Worm (Caenorhabditis elegans) whole organism, L2 larva: Measurements from ENCODE around the gene acr-2.

Source experiments
- F13H6.1 ChIP-seq: sonication (generic microtip); optimal IDR thresholded peaks from 2 replicates; lab custom pipeline; 2016; ENCODE audit warnings: missing genetic modification characterization, missing compliant biosample characterization
- ZK546.5 ChIP-seq: sonication (generic microtip); optimal IDR thresholded peaks from 2 replicates; lab custom pipeline; 2017; ENCODE audit warnings: missing biosample characterization, missing genetic modification characterization
- alr-1 ChIP-seq: fragments of 150-350 bp; optimal IDR thresholded peaks from 2 replicates; lab custom pipeline; 2014; ENCODE audit warnings: missing biosample characterization, missing genetic modification characterization
- ama-1 ChIP-seq: fragments of 150-350 bp; optimal IDR thresholded peaks from 2 replicates; lab custom pipeline; 2018; ENCODE audit warnings: inconsistent platforms
- ceh-16 ChIP-seq: fragments of 150-350 bp; optimal IDR thresholded peaks from 2 replicates; lab custom pipeline; 2014; ENCODE audit warnings: missing biosample characterization, missing genetic modification characterization
- crh-2 ChIP-seq: sonication (generic microtip); optimal IDR thresholded peaks from 2 replicates; lab custom pipeline; 2017; ENCODE audit warnings: missing biosample characterization, missing genetic modification characterization
- dmd-4 ChIP-seq: sonication (generic microtip); optimal IDR thresholded peaks from 2 replicates; lab custom pipeline; 2017; ENCODE audit warnings: missing biosample characterization, missing genetic modification characterization
- egl-27 ChIP-seq: sonication (generic microtip); optimal IDR thresholded peaks from 3 replicates; lab custom pipeline; 2017; ENCODE audit warnings: missing biosample characterization, missing genetic modification reagents, missing genetic modification characterization
- elt-1 ChIP-seq: fragments of 150-350 bp; optimal IDR thresholded peaks from 2 replicates; lab custom pipeline; 2014; ENCODE audit warnings: missing biosample characterization, missing genetic modification characterization
- elt-3 ChIP-seq: sonication (generic microtip); optimal IDR thresholded peaks from 2 replicates; lab custom pipeline; 2017; ENCODE audit warnings: missing biosample characterization, missing genetic modification characterization
- fos-1 ChIP-seq: fragments of 150-350 bp; optimal IDR thresholded peaks from 2 replicates; lab custom pipeline; 2014; ENCODE audit warnings: missing biosample characterization, missing genetic modification characterization
- lin-11 ChIP-seq: fragments of 150-350 bp; sonication (generic microtip); optimal IDR thresholded peaks from 2 replicates; lab custom pipeline; 2014; ENCODE audit warnings: missing biosample characterization, missing genetic modification characterization, inconsistent platforms, mixed read lengths
- lsy-2 ChIP-seq, 2 experiments: fragments of 150-350 bp in 1 of 2; sonication (generic microtip) in 1 of 2; optimal IDR thresholded peaks; 2 replicates each; lab custom pipeline; 2014 to 2017; ENCODE audit warnings: missing biosample characterization in 2 of 2, missing genetic modification characterization in 2 of 2
- mab-5 ChIP-seq: fragments of 150-350 bp; optimal IDR thresholded peaks from 2 replicates; lab custom pipeline; 2014; ENCODE audit warnings: missing biosample characterization, missing genetic modification characterization
- nhr-10 ChIP-seq: sonication (generic microtip); optimal IDR thresholded peaks from 2 replicates; lab custom pipeline; 2017; ENCODE audit warnings: missing biosample characterization, missing genetic modification characterization
- nhr-129 ChIP-seq: fragments of 150-350 bp; optimal IDR thresholded peaks from 2 replicates; lab custom pipeline; 2014; ENCODE audit warnings: missing biosample characterization, missing genetic modification characterization
- nhr-21 ChIP-seq: fragments of 150-350 bp; optimal IDR thresholded peaks from 2 replicates; lab custom pipeline; 2014; ENCODE audit warnings: missing biosample characterization, missing genetic modification characterization
- nhr-23 ChIP-seq: fragments of 150-350 bp; optimal IDR thresholded peaks from 2 replicates; lab custom pipeline; 2014; ENCODE audit warnings: missing biosample characterization, missing genetic modification reagents, missing genetic modification characterization
- nhr-237 ChIP-seq: fragments of 150-350 bp; optimal IDR thresholded peaks from 2 replicates; lab custom pipeline; 2014; ENCODE audit warnings: missing biosample characterization, missing genetic modification characterization
- nhr-6 ChIP-seq: fragments of 150-350 bp; optimal IDR thresholded peaks from 2 replicates; lab custom pipeline; 2014; ENCODE audit warnings: missing biosample characterization, missing genetic modification characterization
- nhr-77 ChIP-seq: fragments of 150-350 bp; optimal IDR thresholded peaks from 2 replicates; lab custom pipeline; 2014; ENCODE audit warnings: missing biosample characterization, missing genetic modification characterization
- peb-1 ChIP-seq: fragments of 150-350 bp; optimal IDR thresholded peaks from 2 replicates; lab custom pipeline; 2014; ENCODE audit warnings: missing biosample characterization, missing genetic modification characterization
- sem-4 ChIP-seq: fragments of 150-350 bp; optimal IDR thresholded peaks from 2 replicates; lab custom pipeline; 2014; ENCODE audit warnings: missing biosample characterization, missing genetic modification reagents, missing genetic modification characterization
- skn-1 ChIP-seq: sonication (generic microtip); optimal IDR thresholded peaks from 2 replicates; lab custom pipeline; 2017; ENCODE audit warnings: missing biosample characterization, missing genetic modification characterization
- sma-3 ChIP-seq: sonication (generic microtip); optimal IDR thresholded peaks from 2 replicates; lab custom pipeline; 2016; ENCODE audit warnings: missing genetic modification reagents, missing genetic modification characterization, missing compliant biosample characterization
- sma-9 ChIP-seq, 2 experiments: fragments of 150-350 bp in 1 of 2; sonication (generic microtip) in 1 of 2; optimal IDR thresholded peaks; 2 replicates each; lab custom pipeline; 2014 to 2016; ENCODE audit warnings: missing genetic modification characterization in 2 of 2, mild to moderate bottlenecking in 1 of 2, missing biosample characterization in 1 of 2, missing compliant biosample characterization in 1 of 2, missing genetic modification reagents in 1 of 2, moderate library complexity in 1 of 2
- snpc-4 ChIP-seq: fragments of 150-350 bp; optimal IDR thresholded peaks from 2 replicates; lab custom pipeline; 2014; ENCODE audit warnings: missing biosample characterization, missing genetic modification characterization
- unc-39 ChIP-seq: fragments of 150-350 bp; optimal IDR thresholded peaks from 2 replicates; lab custom pipeline; 2014; ENCODE audit warnings: missing biosample characterization, missing genetic modification characterization
- unc-55 ChIP-seq: fragments of 150-350 bp; sonication (generic microtip); optimal IDR thresholded peaks from 3 replicates; lab custom pipeline; 2014; ENCODE audit warnings: missing biosample characterization, missing genetic modification reagents, missing genetic modification characterization
- unc-62 ChIP-seq: fragments of 150-350 bp; optimal IDR thresholded peaks from 2 replicates; lab custom pipeline; 2014; ENCODE audit warnings: missing biosample characterization, missing genetic modification reagents, missing genetic modification characterization
- ztf-1 ChIP-seq: fragments of 200-800 bp; sonication (Bioruptor generic); conservative IDR thresholded peaks from 2 replicates; pipeline ENCODE4 v1.3.6; 2022; ENCODE audit warnings: missing genetic modification characterization, missing compliant biosample characterization
- ztf-11 ChIP-seq: sonication (generic microtip); optimal IDR thresholded peaks from 2 replicates; lab custom pipeline; 2017; ENCODE audit warnings: missing biosample characterization, missing genetic modification characterization

Gene acr-2

DNA sequence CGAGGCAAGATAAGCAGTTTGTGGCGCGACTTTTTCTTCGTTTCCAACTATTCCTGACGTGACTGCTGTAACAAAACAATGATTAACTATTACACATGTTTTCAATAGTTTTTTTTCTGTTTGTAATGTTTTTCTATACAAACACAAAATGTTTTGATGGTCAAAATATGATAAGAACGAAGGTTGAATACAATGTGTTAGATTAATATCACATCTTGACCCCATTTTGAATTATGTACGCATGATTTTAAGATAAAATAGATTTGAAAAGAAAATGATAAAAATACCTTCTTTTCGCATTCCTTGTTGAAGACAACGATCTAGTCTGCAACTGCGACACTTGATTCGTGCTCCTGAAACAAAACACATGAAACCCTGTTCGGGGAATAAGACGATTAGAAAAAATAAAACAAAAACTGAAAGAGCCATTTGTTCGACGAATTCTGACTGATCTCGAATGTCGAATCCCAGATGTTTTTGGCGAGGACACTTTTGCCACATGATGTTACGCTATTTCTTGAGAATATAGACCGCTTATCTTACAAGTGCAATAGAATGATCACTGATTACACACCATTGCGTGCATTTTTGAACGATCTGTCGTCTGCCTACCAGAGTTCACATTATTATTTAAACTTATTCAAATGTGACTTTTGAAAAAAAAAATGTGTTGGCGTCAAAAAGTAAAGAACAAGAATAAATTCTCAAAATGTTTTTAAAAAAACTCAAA is 37.1 kb upstream of the acr-2 start:
- peak; percentile 42 for TF ChIP-seq crh-2 (tag; lab: Kevin White, UChicago)
- no peak for TF ChIP-seq nhr-10
- no peak for TF ChIP-seq F13H6.1 (tag; lab: Kevin White, UChicago)
- TF ChIP-seq sma-9 (GFP tag; optimal IDR thresholded peaks at IDR 0.05; lab: Kevin White, UChicago), result peak; percentile 54
- no peak for TF ChIP-seq sma-9 (tag; optimal IDR thresholded peaks at IDR 0.05; lab: Kevin White, UChicago)
- TF ChIP-seq fos-1 (tag; lab: Kevin White, UChicago), result peak; percentile 33
- TF ChIP-seq snpc-4 (tag; lab: Kevin White, UChicago), result no peak
- no peak for TF ChIP-seq nhr-21
- TF ChIP-seq nhr-129 (tag; lab: Kevin White, UChicago), result peak; percentile 6
- TF ChIP-seq sma-3, result peak; percentile 62

DNA sequence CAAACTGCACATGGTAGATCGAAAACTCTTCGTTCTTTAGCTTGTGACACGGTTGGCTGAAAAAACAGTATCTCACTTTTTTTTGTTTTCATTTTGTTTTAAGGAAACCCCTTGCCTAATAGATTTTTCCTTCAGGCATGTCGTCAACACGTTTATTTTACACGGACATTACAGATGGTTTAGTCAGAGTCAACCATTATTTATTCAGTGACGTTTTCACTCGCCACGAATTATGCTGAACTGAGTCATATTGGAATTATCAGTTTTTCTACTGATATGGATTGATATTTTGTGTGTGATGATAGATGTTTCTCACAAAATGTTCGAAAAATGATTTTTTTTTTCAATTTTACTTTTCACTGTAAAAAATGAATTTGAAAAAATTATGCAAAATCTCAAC is 34.9 kb upstream of the acr-2 start:
- peak; percentile 25 for TF ChIP-seq crh-2 (tag; lab: Kevin White, UChicago)
- TF ChIP-seq nhr-21, result no peak
- peak; percentile 53 for TF ChIP-seq sma-9 (GFP tag; optimal IDR thresholded peaks at IDR 0.05; lab: Kevin White, UChicago)
- no peak for TF ChIP-seq sma-9 (tag; optimal IDR thresholded peaks at IDR 0.05; lab: Kevin White, UChicago)
- TF ChIP-seq nhr-77 (tag; lab: Kevin White, UChicago), result no peak
- TF ChIP-seq skn-1, result peak; percentile 1
- TF ChIP-seq egl-27 (tag; lab: Kevin White, UChicago), result no peak
- TF ChIP-seq elt-1, result no peak
- TF ChIP-seq ama-1 (lab: Kevin White, UChicago), result no peak
- peak; percentile 96 for TF ChIP-seq fos-1 (tag; lab: Kevin White, UChicago)
- TF ChIP-seq ztf-1 (GFP tag; lab: Robert Waterston, UW), result no peak
- no peak for TF ChIP-seq unc-55 (GFP tag; lab: Kevin White, UChicago)
- TF ChIP-seq peb-1 (tag; lab: Kevin White, UChicago), result no peak
- TF ChIP-seq, all 48 proteins: peak for 4

DNA sequence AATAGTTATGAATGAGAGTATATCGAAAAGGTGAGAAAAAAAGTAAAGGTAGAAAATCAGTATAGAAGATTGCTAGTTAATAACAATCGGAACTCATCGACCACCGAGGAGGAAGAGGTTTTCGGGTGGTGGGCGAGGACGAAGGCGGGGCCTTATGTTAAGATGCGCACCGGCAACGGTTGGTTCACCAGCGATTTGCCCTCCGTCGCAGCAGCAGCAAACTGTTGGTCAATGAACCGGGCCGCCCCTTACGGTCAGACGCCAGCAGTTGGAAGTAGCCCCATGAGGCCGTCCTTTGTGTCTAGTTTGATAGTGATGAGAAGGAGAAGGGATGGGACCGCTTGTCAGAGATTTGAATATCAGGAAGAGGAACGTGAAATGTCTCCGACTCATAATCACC is 33.4 kb upstream of the acr-2 start, which contains the start of gene nhr-137:
Gene nhr-137, minus strand, starts transcription at position 101 of the 400 bp plus-strand sequence.
- TF ChIP-seq nhr-21 (no peak), lsy-2 (tag; optimal IDR thresholded peaks at IDR 0.05; lab: Kevin White, UChicago) (no peak), nhr-129 (tag; lab: Kevin White, UChicago) (no peak), alr-1 (no peak), nhr-237 (tag; lab: Kevin White, UChicago) (no peak), elt-3 (tag; lab: Kevin White, UChicago) (no peak), unc-39 (tag; lab: Kevin White, UChicago) (no peak), nhr-77 (tag; lab: Kevin White, UChicago) (no peak), sem-4 (tag; lab: Kevin White, UChicago) (no peak), sma-9 (GFP tag; optimal IDR thresholded peaks at IDR 0.05; lab: Kevin White, UChicago) (no peak), sma-9 (tag; optimal IDR thresholded peaks at IDR 0.05; lab: Kevin White, UChicago) (no peak), mab-5 (no peak), unc-62 (no peak), sma-3 (no peak), dmd-4 (no peak), lin-11 (tag; lab: Kevin White, UChicago) (no peak), nhr-23 (tag; lab: Kevin White, UChicago) (no peak), unc-55 (GFP tag; lab: Kevin White, UChicago) (no peak), ZK546.5 (tag; lab: Kevin White, UChicago) (no peak), snpc-4 (tag; lab: Kevin White, UChicago) (no peak), egl-27 (tag; lab: Kevin White, UChicago) (no peak)

DNA sequence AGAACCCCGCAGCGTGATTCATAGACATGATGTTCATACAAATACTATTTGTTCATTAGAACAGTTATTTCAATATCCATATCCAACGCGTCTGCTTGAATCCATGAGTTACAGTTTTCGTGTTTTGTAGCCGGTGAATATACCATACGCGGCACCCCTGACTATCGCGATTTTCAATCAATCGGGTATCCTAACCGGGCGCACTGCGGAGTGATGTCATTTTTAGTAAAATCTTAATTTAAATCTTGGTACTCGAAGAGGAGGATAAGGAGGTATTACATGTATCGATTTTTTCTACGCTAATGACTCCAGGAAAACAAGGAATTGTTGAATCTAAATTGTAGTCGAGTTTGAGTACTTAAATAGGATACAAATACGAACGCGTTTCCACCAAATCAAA is 33.0 kb upstream of the acr-2 start:
- no peak for TF ChIP-seq nhr-23 (tag; lab: Kevin White, UChicago)
- no peak for TF ChIP-seq mab-5
- TF ChIP-seq ceh-16 (tag; lab: Kevin White, UChicago), result peak; percentile 85
- peak; percentile 25 for TF ChIP-seq elt-1
- TF ChIP-seq sma-9 (GFP tag; optimal IDR thresholded peaks at IDR 0.05; lab: Kevin White, UChicago), result peak; percentile 56
- TF ChIP-seq sma-9 (tag; optimal IDR thresholded peaks at IDR 0.05; lab: Kevin White, UChicago), result no peak
- TF ChIP-seq, all 48 proteins: peak for 3

DNA sequence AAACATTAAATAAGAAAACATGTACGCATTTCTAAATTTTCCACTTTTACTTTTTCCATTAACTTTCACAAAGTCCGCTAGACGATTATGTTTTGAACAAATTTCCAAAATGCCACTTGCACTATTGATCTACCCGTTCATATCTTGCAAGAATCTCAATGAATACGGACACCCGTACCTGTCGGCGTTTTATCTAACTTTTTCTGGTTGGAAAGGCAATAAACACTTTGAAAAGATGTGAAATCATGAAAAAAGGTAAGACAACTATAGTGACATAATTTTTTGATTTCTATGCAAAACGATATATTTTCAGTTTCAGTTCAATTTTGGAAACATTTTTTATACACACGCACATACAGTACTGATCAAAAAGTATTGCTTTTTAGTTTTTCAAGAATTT is 30.6 kb upstream of the acr-2 start:
- TF ChIP-seq elt-1, result peak; percentile 32
- peak; percentile 21 for TF ChIP-seq sma-9 (GFP tag; optimal IDR thresholded peaks at IDR 0.05; lab: Kevin White, UChicago)
- no peak for TF ChIP-seq sma-9 (tag; optimal IDR thresholded peaks at IDR 0.05; lab: Kevin White, UChicago)
- no peak for TF ChIP-seq ztf-11
- no peak for TF ChIP-seq nhr-6 (tag; lab: Kevin White, UChicago)
- peak; percentile 57 for TF ChIP-seq ceh-16 (tag; lab: Kevin White, UChicago)
- TF ChIP-seq, all 48 proteins: peak for 3
